Worm (Caenorhabditis elegans): Measurements from ENCODE around the gene pkc-3.

DNA sequence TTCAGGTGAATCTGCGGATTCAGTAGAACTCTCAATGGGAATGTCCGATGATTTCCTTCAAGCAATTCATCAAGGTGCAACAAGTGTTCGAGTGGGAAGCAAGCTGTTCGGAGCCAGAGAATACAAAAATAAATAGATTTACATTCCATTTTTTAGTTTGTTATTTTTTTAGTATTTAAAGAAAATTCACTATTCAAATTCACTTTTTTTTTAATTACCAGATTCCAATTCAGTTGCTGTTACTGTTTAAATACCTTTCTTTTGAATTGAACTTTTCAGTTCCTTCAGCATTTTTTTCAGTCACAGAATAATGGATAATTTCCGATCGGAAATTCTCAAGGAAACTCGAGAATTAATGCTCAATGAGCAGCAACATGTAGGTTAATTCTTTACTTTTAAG lies 28.0 kb upstream of the pkc-3 start, which contains the start of gene F09E5.7:
- no peak for TF ChIP-seq T07F8.4 (tag; optimal IDR thresholded peaks at IDR 0.05)
- no peak for TF ChIP-seq dpl-1 (GFP tag; optimal IDR thresholded peaks at IDR 0.05)
- no peak for TF ChIP-seq unc-62 (GFP tag; optimal IDR thresholded peaks at IDR 0.05)
- no peak for TF ChIP-seq fkh-3 (tag; optimal IDR thresholded peaks at IDR 0.05)
- TF ChIP-seq egl-44 (GFP tag; IDR thresholded peaks at IDR 0.05), result no peak
- TF ChIP-seq repo-1 (tag; optimal IDR thresholded peaks at IDR 0.05), result no peak
- TF ChIP-seq ceh-79 (tag; optimal IDR thresholded peaks at IDR 0.05), result no peak
- no peak for TF ChIP-seq somi-1 (GFP tag; optimal IDR thresholded peaks at IDR 0.05)
- no peak for TF ChIP-seq ets-4 (GFP tag; optimal IDR thresholded peaks at IDR 0.05)
